Fruit fly (Drosophila melanogaster) whole organism, embryonic: ENCODE data around the gene Liprin-alpha.

ENCODE experiments used
- Atf-2 ChIP-seq: fragments of 200-800 bp; sonication (Bioruptor generic); optimal IDR thresholded peaks from 2 replicates; lab custom pipeline; 2016; ENCODE audit warnings: missing biosample characterization, missing genetic modification characterization
- Awh ChIP-seq: fragments of 200-800 bp; sonication (Bioruptor generic); IDR thresholded peaks from 2 replicates; pipeline ENCODE4, ENCODE4 v1.3.6; 2022; ENCODE audit warnings: missing biosample characterization, missing genetic modification characterization
- Bteb2 ChIP-seq: fragments of 200-800 bp; sonication (Bioruptor generic); optimal IDR thresholded peaks from 2 replicates; lab custom pipeline; 2016; ENCODE audit warnings: missing biosample characterization, missing genetic modification characterization
- CG13894 ChIP-seq: fragments of 200-800 bp; sonication (Bioruptor generic); optimal IDR thresholded peaks from 3 replicates; lab custom pipeline; 2018; ENCODE audit warnings: missing biosample characterization, mild to moderate bottlenecking, missing genetic modification characterization, moderate library complexity
- CG17802 ChIP-seq: fragments of 200-800 bp; sonication (Bioruptor generic); optimal IDR thresholded peaks from 2 replicates; lab custom pipeline; 2018; ENCODE audit warnings: missing biosample characterization, mild to moderate bottlenecking, missing genetic modification characterization, moderate library complexity
- CG18599 ChIP-seq: fragments of 200-800 bp; sonication (Bioruptor generic); optimal IDR thresholded peaks from 3 replicates; lab custom pipeline; 2017; ENCODE audit warnings: missing biosample characterization, missing genetic modification characterization, mild to moderate bottlenecking, moderate library complexity, missing genetic modification reagents
- CG2202 ChIP-seq: fragments of 200-800 bp; sonication (Bioruptor generic); optimal IDR thresholded peaks from 2 replicates; lab custom pipeline; 2018; ENCODE audit warnings: missing biosample characterization, mild to moderate bottlenecking, missing genetic modification characterization
- CG30020 ChIP-seq: fragments of 200-800 bp; optimal IDR thresholded peaks from 2 replicates; lab custom pipeline; 2019; ENCODE audit warnings: missing biosample characterization, mild to moderate bottlenecking, missing genetic modification characterization, moderate library complexity
- CG34422 ChIP-seq: fragments of 200-800 bp; sonication (Bioruptor generic); IDR thresholded peaks from 3 replicates; pipeline ENCODE4 v1.3.6; 2022; ENCODE audit warnings: missing biosample characterization, missing genetic modification characterization
- CG4328 ChIP-seq: fragments of 200-800 bp; sonication (Bioruptor generic); optimal IDR thresholded peaks from 3 replicates; lab custom pipeline; 2017; ENCODE audit warnings: missing biosample characterization, missing genetic modification reagents, missing genetic modification characterization
- CG4360 ChIP-seq: fragments of 200-800 bp; sonication (Bioruptor generic); IDR thresholded peaks from 2 replicates; pipeline ENCODE4 v1.3.6; 2022; ENCODE audit warnings: missing biosample characterization, missing genetic modification characterization
- CG4404 ChIP-seq: fragments of 200-800 bp; sonication (Bioruptor generic); IDR thresholded peaks from 2 replicates; pipeline ENCODE4 v1.3.6; 2022; ENCODE audit warnings: missing biosample characterization, missing genetic modification characterization
- CG4820 ChIP-seq: fragments of 200-800 bp; sonication (Bioruptor generic); optimal IDR thresholded peaks from 3 replicates; lab custom pipeline; 2016; ENCODE audit warnings: missing biosample characterization, missing genetic modification characterization
- CG6175 ChIP-seq: fragments of 200-800 bp; sonication (Bioruptor generic); IDR thresholded peaks from 3 replicates; pipeline ENCODE4 v1.3.6; 2022; ENCODE audit warnings: missing biosample characterization, missing genetic modification characterization
- CG6254 ChIP-seq: fragments of 200-800 bp; sonication (Bioruptor generic); optimal IDR thresholded peaks from 3 replicates; lab custom pipeline; 2017; ENCODE audit warnings: mild to moderate bottlenecking, missing biosample characterization, missing genetic modification reagents, missing genetic modification characterization
- CG6689 ChIP-seq: fragments of 200-800 bp; sonication (Bioruptor generic); IDR thresholded peaks from 2 replicates; pipeline ENCODE4 v1.3.6; 2022; ENCODE audit warnings: missing biosample characterization, missing genetic modification characterization
- CG8924 ChIP-seq: fragments of 200-800 bp; optimal IDR thresholded peaks from 3 replicates; lab custom pipeline; 2019; ENCODE audit warnings: missing biosample characterization, mild to moderate bottlenecking, missing genetic modification characterization, moderate library complexity
- Camta ChIP-seq: fragments of 200-800 bp; sonication (Bioruptor generic); optimal IDR thresholded peaks from 2 replicates; lab custom pipeline; 2016; ENCODE audit warnings: missing biosample characterization, missing genetic modification characterization
- Dip2 ChIP-seq: fragments of 200-800 bp; sonication (Bioruptor generic); IDR thresholded peaks from 2 replicates; pipeline ENCODE4 v1.3.6; 2022; ENCODE audit warnings: missing biosample characterization, missing genetic modification characterization
- Drgx ChIP-seq: fragments of 200-800 bp; sonication (Bioruptor generic); IDR thresholded peaks from 2 replicates; pipeline ENCODE4 v1.3.6; 2022; ENCODE audit warnings: missing biosample characterization, missing genetic modification characterization
- Eip74EF ChIP-seq, 2 experiments: fragments of 200-800 bp in 1 of 2; fragments of >200 bp in 1 of 2; sonication (Bioruptor generic) in 1 of 2; optimal IDR thresholded peaks; 2 replicates each; lab custom pipeline; 2017 to 2019; ENCODE audit warnings: missing biosample characterization in 2 of 2, missing genetic modification characterization in 2 of 2, mild to moderate bottlenecking in 1 of 2, moderate library complexity in 1 of 2
- Ets65A ChIP-seq: fragments of 200-800 bp; sonication (Bioruptor generic); peaks from one replicate; lab custom pipeline; 2016; ENCODE audit warnings: missing biosample characterization, missing genetic modification characterization
- Med ChIP-seq: fragments of 200-800 bp; sonication (Bioruptor generic); peaks from one replicate; lab custom pipeline; 2016; ENCODE audit warnings: missing biosample characterization, missing genetic modification characterization, mild to moderate bottlenecking, inconsistent platforms, moderate library complexity
- Mes4 ChIP-seq: fragments of 200-800 bp; sonication (Bioruptor generic); optimal IDR thresholded peaks from 2 replicates; lab custom pipeline; 2016; ENCODE audit warnings: missing biosample characterization, missing genetic modification characterization
- NC2α ChIP-seq: fragments of 200-800 bp; sonication (Bioruptor generic); optimal IDR thresholded peaks from 2 replicates; lab custom pipeline; 2016; ENCODE audit warnings: missing biosample characterization, missing genetic modification characterization
- Opbp ChIP-seq: fragments of 200-800 bp; sonication (Bioruptor generic); IDR thresholded peaks from 3 replicates; pipeline ENCODE4 v1.3.6; 2022; ENCODE audit warnings: missing biosample characterization, missing genetic modification characterization; ENCODE audit not compliant: partially characterized antibody
- Pdp1 ChIP-seq, 2 experiments: fragments of 200-800 bp; sonication (Bioruptor generic); optimal IDR thresholded peaks; 3 replicates each; lab custom pipeline; 2016; ENCODE audit warnings: missing biosample characterization in 2 of 2, missing genetic modification characterization in 2 of 2, mild to moderate bottlenecking in 1 of 2, moderate library complexity in 1 of 2
- Spps ChIP-seq: fragments of 200-800 bp; sonication (Bioruptor generic); optimal IDR thresholded peaks from 2 replicates; lab custom pipeline; 2018; ENCODE audit warnings: missing biosample characterization, mild to moderate bottlenecking, missing genetic modification characterization
- abd-A ChIP-seq: fragments of 200-800 bp; sonication (Bioruptor generic); optimal IDR thresholded peaks from 3 replicates; lab custom pipeline; 2019; ENCODE audit warnings: missing biosample characterization, mild to moderate bottlenecking, missing genetic modification characterization, moderate library complexity
- ash1 ChIP-seq: fragments of 200-800 bp; sonication (Bioruptor generic); optimal IDR thresholded peaks from 2 replicates; lab custom pipeline; 2018; ENCODE audit warnings: missing biosample characterization, mild to moderate bottlenecking, missing genetic modification characterization
- chinmo ChIP-seq: fragments of 200-800 bp; sonication (Bioruptor generic); IDR thresholded peaks from 4 replicates; pipeline ENCODE4 v1.3.6; 2022; ENCODE audit warnings: missing biosample characterization, missing genetic modification characterization; ENCODE audit not compliant: partially characterized antibody
- dimm ChIP-seq: fragments of 200-800 bp; sonication (Bioruptor generic); IDR thresholded peaks from 2 replicates; pipeline ENCODE4 v1.3.6; 2022; ENCODE audit warnings: missing biosample characterization, missing genetic modification characterization
- dysf ChIP-seq: fragments of 200-800 bp; sonication (Bioruptor generic); IDR thresholded peaks from 3 replicates; pipeline ENCODE4 v1.3.6; 2022; ENCODE audit warnings: missing biosample characterization, missing genetic modification characterization
- gro ChIP-seq: fragments of 200-800 bp; sonication (Bioruptor generic); optimal IDR thresholded peaks from 2 replicates; lab custom pipeline; 2016; ENCODE audit warnings: missing biosample characterization, missing genetic modification characterization
- gt ChIP-seq: fragments of 200-800 bp; sonication (Bioruptor generic); IDR thresholded peaks from 2 replicates; pipeline ENCODE4 v1.3.6; 2022; ENCODE audit warnings: missing biosample characterization, missing genetic modification characterization
- ham ChIP-seq: fragments of 200-800 bp; sonication (Bioruptor generic); IDR thresholded peaks from 2 replicates; pipeline ENCODE4 v1.3.6; 2022; ENCODE audit warnings: missing biosample characterization, missing genetic modification characterization
- inv ChIP-seq: fragments of 200-800 bp; sonication (Bioruptor generic); IDR thresholded peaks from 2 replicates; pipeline ENCODE4 v1.3.6; 2022; ENCODE audit warnings: missing biosample characterization, missing genetic modification characterization; ENCODE audit not compliant: partially characterized antibody
- kni ChIP-seq: fragments of 200-800 bp; sonication (Bioruptor generic); optimal IDR thresholded peaks from 3 replicates; lab custom pipeline; 2017; ENCODE audit warnings: mild to moderate bottlenecking, missing biosample characterization, missing genetic modification reagents, missing genetic modification characterization
- lab ChIP-seq: fragments of 200-800 bp; sonication (Bioruptor generic); optimal IDR thresholded peaks from 3 replicates; lab custom pipeline; 2017; ENCODE audit warnings: missing biosample characterization, missing genetic modification characterization, mild to moderate bottlenecking, moderate library complexity, missing genetic modification reagents
- nerfin-2 ChIP-seq: fragments of 200-800 bp; sonication (Bioruptor generic); IDR thresholded peaks from 2 replicates; pipeline ENCODE4 v1.3.6; 2022; ENCODE audit warnings: missing biosample characterization, missing genetic modification characterization; ENCODE audit not compliant: partially characterized antibody
- oc ChIP-seq: fragments of 200-800 bp; sonication (Bioruptor generic); optimal IDR thresholded peaks from 2 replicates; lab custom pipeline; 2018; ENCODE audit warnings: missing biosample characterization, mild to moderate bottlenecking, missing genetic modification characterization, moderate library complexity
- sd ChIP-seq: fragments of 200-800 bp; sonication (Bioruptor generic); optimal IDR thresholded peaks from 3 replicates; lab custom pipeline; 2018; ENCODE audit warnings: missing biosample characterization, mild to moderate bottlenecking, missing genetic modification characterization, moderate library complexity
- sna ChIP-seq: fragments of 200-800 bp; sonication (Bioruptor generic); IDR thresholded peaks from 2 replicates; pipeline ENCODE4 v1.3.6; 2022; ENCODE audit warnings: missing biosample characterization, missing genetic modification characterization; ENCODE audit not compliant: partially characterized antibody
- toy ChIP-seq: fragments of 200-800 bp; sonication (Bioruptor generic); IDR thresholded peaks from 2 replicates; pipeline ENCODE4 v1.3.6; 2022; ENCODE audit warnings: missing biosample characterization, missing genetic modification characterization
- vvl ChIP-seq: fragments of 200-800 bp; sonication (Bioruptor generic); IDR thresholded peaks from 2 replicates; pipeline ENCODE4 v1.3.6; 2022; ENCODE audit warnings: missing biosample characterization, missing genetic modification characterization
- zen2 ChIP-seq: fragments of 200-800 bp; sonication (Bioruptor generic); IDR thresholded peaks from 3 replicates; pipeline ENCODE4 v1.3.6; 2022; ENCODE audit warnings: missing biosample characterization, missing genetic modification characterization; ENCODE audit not compliant: partially characterized antibody
- zfh2 ChIP-seq: fragments of 200-800 bp; sonication (Bioruptor generic); optimal IDR thresholded peaks from 2 replicates; lab custom pipeline; 2016; ENCODE audit warnings: missing biosample characterization, missing genetic modification characterization

The Liprin-alpha gene

DNA sequence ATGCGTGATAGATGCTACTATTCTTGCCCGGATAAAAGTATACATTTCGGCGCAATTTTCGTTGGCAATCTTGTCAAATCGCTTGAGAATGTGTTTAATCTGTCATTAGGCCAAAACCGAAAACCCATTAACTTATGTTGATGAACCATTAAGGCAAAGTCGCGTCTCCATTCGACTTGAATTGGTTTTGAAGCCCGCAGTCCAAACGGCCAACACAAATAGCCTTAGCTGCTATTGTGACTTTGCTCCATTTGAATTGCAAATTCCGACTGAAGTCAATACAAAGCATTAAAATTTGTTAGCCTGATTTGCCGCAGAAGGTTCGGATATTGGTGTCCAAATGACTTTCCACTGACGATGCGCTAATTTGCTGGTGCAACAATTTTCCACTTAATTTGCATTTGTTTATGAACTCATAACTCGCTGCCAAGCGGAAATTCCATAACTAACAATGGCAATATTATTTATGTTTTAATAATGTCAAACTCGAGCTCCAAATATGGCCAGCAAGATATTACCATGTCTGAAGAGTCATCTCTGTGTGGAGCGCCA lies 17.3 kb upstream of the Liprin-alpha start:
- TF ChIP-seq zfh2 (GFP tag; lab: Kevin White, UChicago) = no peak
- TF ChIP-seq Awh = peak; percentile 69; the same call in 1 of the 2 replicates
- peak in 1 of 2 experiments; percentile 9 for TF ChIP-seq Pdp1 (GFP tag; optimal IDR thresholded peaks at IDR 0.05; lab: Kevin White, UChicago)
- no peak for TF ChIP-seq CG2202 (tag; lab: Kevin White, UChicago)
- peak; percentile 73; the same call in 1 of the 4 replicates for TF ChIP-seq chinmo (GFP tag; lab: Robert Waterston, UW)
- peak; percentile 65; the same call in 1 of the 2 replicates for TF ChIP-seq vvl
- peak; percentile 74 for TF ChIP-seq abd-A (tag; lab: Kevin White, UChicago)
- peak; percentile 16 for TF ChIP-seq oc
- peak; percentile 1 for TF ChIP-seq CG13894 (tag; lab: Kevin White, UChicago)
- TF ChIP-seq sd (tag; lab: Kevin White, UChicago) = peak; percentile 43

- TF ChIP-seq CG6254 (no peak), Atf-2 (GFP tag; lab: Kevin White, UChicago) (no peak), Dip2 (GFP tag; lab: Robert Waterston, UW) (no peak), sna (GFP tag; lab: Robert Waterston, UW) (0 out of 2 replicates have a peak, but pooled peaks have one; percentile 16), lab (GFP tag; lab: Kevin White, UChicago) (peak; percentile 14), Eip74EF (GFP tag; optimal IDR thresholded peaks at IDR 0.05; lab: Kevin White, UChicago) (peak in 1 of 2 experiments; percentile 64), CG17802 (tag; lab: Kevin White, UChicago) (no peak), Opbp (GFP tag; lab: Robert Waterston, UW) (0 out of 3 replicates have a peak, but pooled peaks have one; percentile 27), CG4328 (GFP tag; lab: Kevin White, UChicago) (no peak), gt (no peak), CG4404 (GFP tag; lab: Robert Waterston, UW) (no peak), ham (no peak), Drgx (no peak), Med (GFP tag; lab: Kevin White, UChicago) (peak; percentile 38), Bteb2 (GFP tag; lab: Kevin White, UChicago) (no peak), Ets65A (GFP tag; lab: Kevin White, UChicago) (peak; percentile 30), dimm (no peak), zen2 (GFP tag; lab: Robert Waterston, UW) (no peak), CG6689 (GFP tag; lab: Robert Waterston, UW) (no peak), CG8924 (no peak), CG30020 (tag; lab: Kevin White, UChicago) (no peak), inv (GFP tag; lab: Robert Waterston, UW) (no peak), CG6175 (no peak), CG18599 (GFP tag; lab: Kevin White, UChicago) (no peak), kni (GFP tag; lab: Kevin White, UChicago) (no peak), gro (GFP tag; lab: Kevin White, UChicago) (peak; percentile 10), nerfin-2 (GFP tag; lab: Robert Waterston, UW) (no peak), dysf (GFP tag; lab: Robert Waterston, UW) (no peak; the same call in 2 of the 3 replicates), CG4820 (GFP tag; lab: Kevin White, UChicago) (no peak), Camta (GFP tag; lab: Kevin White, UChicago) (no peak), ash1 (no peak), CG34422 (GFP tag; lab: Robert Waterston, UW) (peak; percentile 48; the same call in 1 of the 3 replicates), CG4360 (GFP tag; lab: Robert Waterston, UW) (peak; percentile 93), Spps (tag; lab: Kevin White, UChicago) (no peak), NC2α (GFP tag; lab: Kevin White, UChicago) (no peak), toy (GFP tag; lab: Robert Waterston, UW) (no peak), Mes4 (GFP tag; lab: Kevin White, UChicago) (no peak)
Measured at dm6 chr2L:6708997-6709662, 14.6 kb upstream of the Liprin-alpha start, which contains the start of gene Tsp. Tsp (minus strand) TSS chr2L:6709086.
